Fruit fly (Drosophila melanogaster): ENCODE measurements around the gene CG2983.

The CG2983 gene

DNA sequence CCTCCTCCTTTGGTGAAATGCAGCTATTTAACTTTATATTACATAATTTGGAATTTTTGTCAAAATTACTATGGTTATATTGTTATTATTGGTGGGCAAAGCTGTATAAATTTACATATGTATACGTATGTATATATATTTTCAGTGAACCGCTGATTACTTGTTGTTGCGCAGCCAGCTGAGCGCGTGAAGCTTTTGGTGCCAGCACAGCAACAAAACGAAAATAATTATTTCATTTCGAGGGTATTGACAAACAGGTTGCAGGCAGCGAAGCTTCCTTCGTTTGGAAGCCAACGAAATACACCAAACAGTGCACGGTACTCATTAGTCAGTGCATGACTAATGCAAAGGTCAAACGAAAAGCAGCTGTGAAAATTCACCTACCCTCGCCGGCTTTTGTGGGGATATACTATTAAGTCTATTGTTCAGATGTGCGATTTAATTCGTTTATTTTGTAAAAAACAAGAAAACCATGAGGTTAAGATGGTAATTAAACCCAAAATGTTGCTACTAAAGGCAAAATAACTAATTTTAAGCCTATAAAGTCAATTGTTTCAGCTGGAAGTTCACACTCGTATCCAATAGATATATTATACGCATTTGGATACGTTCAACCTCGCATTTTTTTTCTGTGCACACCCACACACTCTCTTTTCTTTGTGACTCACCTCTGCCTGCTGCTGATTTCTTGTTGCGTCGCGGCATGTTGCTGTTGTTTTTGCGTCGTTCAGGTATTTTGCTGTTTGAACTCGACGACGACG is 25.7 kb downstream of the CG2983 start (continued):
- TF ChIP-seq CG33213 (GFP tag; optimal IDR thresholded peaks at IDR 0.05): peak; percentile 10
- TF ChIP-seq CG15479 (GFP tag; optimal IDR thresholded peaks at IDR 0.05): no peak
- TF ChIP-seq CG30403 (GFP tag; optimal IDR thresholded peaks at IDR 0.05): peak; percentile 33
- peak; percentile 20 for TF ChIP-seq CG13775 (GFP tag; optimal IDR thresholded peaks at IDR 0.05)
- no peak for TF ChIP-seq CTCF (GFP tag; optimal IDR thresholded peaks at IDR 0.05)
- TF ChIP-seq ash1 (GFP tag; optimal IDR thresholded peaks at IDR 0.05): no peak
- no peak for TF ChIP-seq CG3726 (GFP tag; IDR thresholded peaks at IDR 0.05)
- no peak for TF ChIP-seq CG17385 (GFP tag; optimal IDR thresholded peaks at IDR 0.05)
- peak; percentile 6 for TF ChIP-seq CG13624 (GFP tag; optimal IDR thresholded peaks at IDR 0.05)
- 0 out of 2 replicates have a peak, but pooled peaks have one; percentile 30 for TF ChIP-seq seq (GFP tag; IDR thresholded peaks at IDR 0.05)
- no peak for TF ChIP-seq Nf-YB (GFP tag; optimal IDR thresholded peaks at IDR 0.05)
- TF ChIP-seq chm (GFP tag; IDR thresholded peaks at IDR 0.05): 0 out of 2 replicates have a peak, but pooled peaks have one; percentile 29
- TF ChIP-seq Nf-YA (GFP tag; IDR thresholded peaks at IDR 0.05): no peak
- no peak for TF ChIP-seq repo (GFP tag; optimal IDR thresholded peaks at IDR 0.05)
- no peak for TF ChIP-seq ato (GFP tag; IDR thresholded peaks at IDR 0.05; ENCODE audit: partially characterized antibody)
- TF ChIP-seq Hmx (GFP tag; optimal IDR thresholded peaks at IDR 0.05): no peak
- TF ChIP-seq CG14050 (GFP tag; IDR thresholded peaks at IDR 0.05): no peak
- TF ChIP-seq sens-2 (GFP tag; IDR thresholded peaks at IDR 0.05): no peak
- TF ChIP-seq CG1832 (GFP tag; optimal IDR thresholded peaks at IDR 0.05): no peak
- TF ChIP-seq CG14667 (GFP tag; IDR thresholded peaks at IDR 0.05): no peak
- TF ChIP-seq gfzf (GFP tag; optimal IDR thresholded peaks at IDR 0.05): no peak
- TF ChIP-seq mirr (GFP tag; optimal IDR thresholded peaks at IDR 0.05): no peak
- TF ChIP-seq pho (GFP tag; optimal IDR thresholded peaks at IDR 0.05): no peak
- TF ChIP-seq ranshi (GFP tag; IDR thresholded peaks at IDR 0.05): no peak
- peak; percentile 4 for TF ChIP-seq Antp (GFP tag; optimal IDR thresholded peaks at IDR 0.05)
- no peak for TF ChIP-seq vfl (GFP tag; optimal IDR thresholded peaks at IDR 0.05)
- no peak for TF ChIP-seq Dad (GFP tag; optimal IDR thresholded peaks at IDR 0.05)
- 0 out of 2 replicates have a peak, but pooled peaks have one; percentile 24 for TF ChIP-seq CG9932 (GFP tag; IDR thresholded peaks at IDR 0.05)
- no peak for TF ChIP-seq Scr (GFP tag; IDR thresholded peaks at IDR 0.05; ENCODE audit: partially characterized antibody)
- TF ChIP-seq CG4404 (GFP tag; IDR thresholded peaks at IDR 0.05): no peak
- no peak for TF ChIP-seq bcd (GFP tag; optimal IDR thresholded peaks at IDR 0.05)
- no peak for TF ChIP-seq CG32767 (GFP tag; IDR thresholded peaks at IDR 0.05)
- peak; percentile 30 for TF ChIP-seq luna (GFP tag; optimal IDR thresholded peaks at IDR 0.05)
- TF ChIP-seq CG8281 (tag; optimal IDR thresholded peaks at IDR 0.05): no peak
- no peak for TF ChIP-seq CG10565 (GFP tag; optimal IDR thresholded peaks at IDR 0.05)
- no peak for TF ChIP-seq Dref (GFP tag; IDR thresholded peaks at IDR 0.05)
- TF ChIP-seq Hr51 (GFP tag; optimal IDR thresholded peaks at IDR 0.05): peak; percentile 41 to 54
- TF ChIP-seq ERR (GFP tag; optimal IDR thresholded peaks at IDR 0.05): peak; percentile 11
- TF ChIP-seq wdn (GFP tag; IDR thresholded peaks at IDR 0.05): no peak
- no peak for TF ChIP-seq Dll (GFP tag; IDR thresholded peaks at IDR 0.05; ENCODE audit: partially characterized antibody)
- no peak for TF ChIP-seq Tbp (GFP tag; optimal IDR thresholded peaks at IDR 0.05)
- no peak for TF ChIP-seq wek (GFP tag; optimal IDR thresholded peaks at IDR 0.05)
- no peak for TF ChIP-seq nerfin-2 (GFP tag; IDR thresholded peaks at IDR 0.05; ENCODE audit: partially characterized antibody)
- no peak for TF ChIP-seq Atf-2 (GFP tag; optimal IDR thresholded peaks at IDR 0.05)
- TF ChIP-seq p53 (GFP tag; optimal IDR thresholded peaks at IDR 0.05): no peak
- TF ChIP-seq CG10147 (GFP tag; optimal IDR thresholded peaks at IDR 0.05): no peak
- TF ChIP-seq stwl (tag; optimal IDR thresholded peaks at IDR 0.05): no peak
- no peak for TF ChIP-seq CG17912 (GFP tag; optimal IDR thresholded peaks at IDR 0.05)
- TF ChIP-seq sens (GFP tag): peak; percentile 85
- no peak for TF ChIP-seq Eip74EF (GFP tag; optimal IDR thresholded peaks at IDR 0.05)
- TF ChIP-seq D19A (tag; optimal IDR thresholded peaks at IDR 0.05): peak; percentile 1

Data from whole organism, embryonic.